Fruit fly (Drosophila melanogaster) whole organism, embryonic: ENCODE data around the gene Mco1.

Experiments used
- Atf6 ChIP-seq: fragments of 200-800 bp; sonication (Bioruptor generic); IDR thresholded peaks from 2 replicates; pipeline ENCODE4 v1.3.6; 2022; ENCODE audit warnings: missing biosample characterization, missing genetic modification characterization
- CG10321 ChIP-seq: fragments of 200-800 bp; sonication (Bioruptor generic); IDR thresholded peaks from 2 replicates; pipeline ENCODE4 v1.3.6; 2022; ENCODE audit warnings: missing biosample characterization, missing genetic modification characterization
- CG11456 ChIP-seq: fragments of 200-800 bp; sonication (Bioruptor generic); IDR thresholded peaks from 3 replicates; pipeline ENCODE4 v1.3.6; 2022; ENCODE audit warnings: missing biosample characterization, missing genetic modification characterization
- CG11560 ChIP-seq: fragments of 200-800 bp; sonication (Bioruptor generic); IDR thresholded peaks from 3 replicates; pipeline ENCODE4 v1.3.6; 2022; ENCODE audit warnings: missing biosample characterization, missing genetic modification characterization
- CG11723 ChIP-seq: fragments of 200-800 bp; sonication (Bioruptor generic); optimal IDR thresholded peaks from 2 replicates; lab custom pipeline; 2017; ENCODE audit warnings: missing biosample characterization, mild to moderate bottlenecking, missing genetic modification characterization
- CG13123 ChIP-seq: fragments of 200-800 bp; sonication (Bioruptor generic); optimal IDR thresholded peaks from 2 replicates; lab custom pipeline; 2016; ENCODE audit warnings: missing biosample characterization, missing genetic modification characterization
- CG14667 ChIP-seq: fragments of 200-800 bp; sonication (Bioruptor generic); IDR thresholded peaks from 2 replicates; pipeline ENCODE4 v1.3.6; 2022; ENCODE audit warnings: missing biosample characterization, missing genetic modification characterization
- CG1529 ChIP-seq: fragments of 200-800 bp; sonication (Bioruptor generic); optimal IDR thresholded peaks from 3 replicates; lab custom pipeline; 2018; ENCODE audit warnings: missing biosample characterization, missing genetic modification characterization
- CG1647 ChIP-seq: fragments of 200-800 bp; sonication (Bioruptor generic); optimal IDR thresholded peaks from 3 replicates; lab custom pipeline; 2016; ENCODE audit warnings: missing biosample characterization, missing genetic modification characterization
- CG17361 ChIP-seq: fragments of 200-800 bp; sonication (Bioruptor generic); IDR thresholded peaks from 3 replicates; pipeline ENCODE4 v1.3.6; 2022; ENCODE audit warnings: missing biosample characterization, missing genetic modification characterization
- CG17568 ChIP-seq: fragments of 200-800 bp; sonication (Bioruptor generic); optimal IDR thresholded peaks from 2 replicates; lab custom pipeline; 2018; ENCODE audit warnings: missing biosample characterization, mild to moderate bottlenecking, missing genetic modification characterization, moderate library complexity
- CG18262 ChIP-seq: fragments of 200-800 bp; optimal IDR thresholded peaks from 3 replicates; lab custom pipeline; 2019; ENCODE audit warnings: missing biosample characterization, mild to moderate bottlenecking, missing genetic modification characterization, moderate library complexity
- CG18599 ChIP-seq: fragments of 200-800 bp; sonication (Bioruptor generic); optimal IDR thresholded peaks from 3 replicates; lab custom pipeline; 2017; ENCODE audit warnings: missing biosample characterization, missing genetic modification characterization, mild to moderate bottlenecking, moderate library complexity, missing genetic modification reagents
- CG4360 ChIP-seq: fragments of 200-800 bp; sonication (Bioruptor generic); IDR thresholded peaks from 2 replicates; pipeline ENCODE4 v1.3.6; 2022; ENCODE audit warnings: missing biosample characterization, missing genetic modification characterization
- CG6654 ChIP-seq: fragments of 200-800 bp; sonication (Bioruptor generic); optimal IDR thresholded peaks from 2 replicates; lab custom pipeline; 2017; ENCODE audit warnings: missing biosample characterization, mild to moderate bottlenecking, missing genetic modification characterization
- CG6765 ChIP-seq: fragments of 200-800 bp; sonication (Bioruptor generic); optimal IDR thresholded peaks from 3 replicates; lab custom pipeline; 2017; ENCODE audit warnings: missing biosample characterization, mild to moderate bottlenecking, missing genetic modification characterization
- CG8290 ChIP-seq, 3 experiments: fragments of 200-800 bp; sonication (Bioruptor generic); optimal IDR thresholded peaks; 2 replicates each; lab custom pipeline; 2016 to 2019; ENCODE audit warnings: missing biosample characterization in 3 of 3, missing genetic modification characterization in 3 of 3, mild to moderate bottlenecking in 2 of 3, moderate library complexity in 1 of 3
- CG9609 ChIP-seq: fragments of 200-800 bp; sonication (Bioruptor generic); optimal IDR thresholded peaks from 3 replicates; lab custom pipeline; 2016; ENCODE audit warnings: missing biosample characterization, missing genetic modification characterization
- CG9817 ChIP-seq: fragments of 200-800 bp; sonication (Bioruptor generic); optimal IDR thresholded peaks from 2 replicates; lab custom pipeline; 2018; ENCODE audit warnings: missing biosample characterization, mild to moderate bottlenecking, missing genetic modification characterization, moderate library complexity
- Drgx ChIP-seq: fragments of 200-800 bp; sonication (Bioruptor generic); IDR thresholded peaks from 2 replicates; pipeline ENCODE4 v1.3.6; 2022; ENCODE audit warnings: missing biosample characterization, missing genetic modification characterization
- Gsc ChIP-seq: fragments of 200-800 bp; sonication (Bioruptor generic); IDR thresholded peaks from 2 replicates; pipeline ENCODE4 v1.3.6; 2022; ENCODE audit warnings: missing biosample characterization, missing genetic modification characterization
- Hmx ChIP-seq: fragments of 200-800 bp; sonication (Bioruptor generic); optimal IDR thresholded peaks from 2 replicates; lab custom pipeline; 2016; ENCODE audit warnings: missing biosample characterization, missing genetic modification characterization
- Hr51 ChIP-seq, 2 experiments: fragments of 200-800 bp; sonication (Bioruptor generic); optimal IDR thresholded peaks; 2 replicates in 1 of 2; 3 replicates in 1 of 2; lab custom pipeline; 2016 to 2018; ENCODE audit warnings: missing biosample characterization in 2 of 2, missing genetic modification characterization in 2 of 2, mild to moderate bottlenecking in 1 of 2, moderate library complexity in 1 of 2
- Sox100B ChIP-seq: fragments of 200-800 bp; sonication (Bioruptor generic); optimal IDR thresholded peaks from 3 replicates; lab custom pipeline; 2018; ENCODE audit warnings: missing biosample characterization, mild to moderate bottlenecking, missing genetic modification characterization
- Spps ChIP-seq: fragments of 200-800 bp; sonication (Bioruptor generic); optimal IDR thresholded peaks from 2 replicates; lab custom pipeline; 2018; ENCODE audit warnings: missing biosample characterization, mild to moderate bottlenecking, missing genetic modification characterization
- ab ChIP-seq: fragments of 200-800 bp; sonication (Bioruptor generic); optimal IDR thresholded peaks from 2 replicates; lab custom pipeline; 2016; ENCODE audit warnings: missing biosample characterization, missing genetic modification characterization
- al ChIP-seq: fragments of 200-800 bp; sonication (Bioruptor generic); IDR thresholded peaks from 2 replicates; pipeline ENCODE4 v1.3.6; 2022; ENCODE audit warnings: missing biosample characterization, missing genetic modification characterization
- corto ChIP-seq: fragments of 200-800 bp; sonication (Bioruptor generic); optimal IDR thresholded peaks from 2 replicates; lab custom pipeline; 2016; ENCODE audit warnings: missing biosample characterization, mild to moderate bottlenecking, missing genetic modification characterization, moderate library complexity
- crc ChIP-seq: fragments of 200-800 bp; sonication (Bioruptor generic); optimal IDR thresholded peaks from 2 replicates; lab custom pipeline; 2016; ENCODE audit warnings: missing biosample characterization, missing genetic modification characterization
- croc ChIP-seq: fragments of 200-800 bp; sonication (Bioruptor generic); conservative IDR thresholded peaks from 3 replicates; pipeline ENCODE4 v1.3.6; 2022; ENCODE audit warnings: missing biosample characterization, missing genetic modification characterization
- crol ChIP-seq: fragments of 200-800 bp; sonication (Bioruptor generic); IDR thresholded peaks from 2 replicates; pipeline ENCODE4 v1.3.6; 2022; ENCODE audit warnings: missing biosample characterization, missing genetic modification characterization
- en ChIP-seq: fragments of 200-800 bp; sonication (Bioruptor generic); optimal IDR thresholded peaks from 2 replicates; lab custom pipeline; 2016; ENCODE audit warnings: missing biosample characterization, missing genetic modification characterization
- hb ChIP-seq: fragments of 200-800 bp; sonication (Bioruptor generic); IDR thresholded peaks from 3 replicates; pipeline ENCODE4 v1.3.6; 2022; ENCODE audit warnings: missing biosample characterization, missing genetic modification characterization; ENCODE audit not compliant: partially characterized antibody
- hth ChIP-seq: fragments of >200 bp; optimal IDR thresholded peaks from 2 replicates; lab custom pipeline; 2017; ENCODE audit warnings: inconsistent platforms
- kni ChIP-seq: fragments of 200-800 bp; sonication (Bioruptor generic); optimal IDR thresholded peaks from 3 replicates; lab custom pipeline; 2017; ENCODE audit warnings: mild to moderate bottlenecking, missing biosample characterization, missing genetic modification reagents, missing genetic modification characterization
- pan ChIP-seq, 4 experiments: fragments of >200 bp in 3 of 4; fragments of 200-800 bp in 1 of 4; sonication (Bioruptor generic) in 1 of 4; optimal IDR thresholded peaks in 3 of 4; IDR thresholded peaks in 1 of 4; 2 replicates each; pipeline versions ENCODE4 v1.3.6 to Lab custom; 2017 to 2022; ENCODE audit warnings: missing biosample characterization in 2 of 4, missing genetic modification characterization in 2 of 4, mixed read lengths in 1 of 4
- pho ChIP-seq: fragments of 200-800 bp; sonication (Bioruptor generic); optimal IDR thresholded peaks from 2 replicates; lab custom pipeline; 2016; ENCODE audit warnings: missing biosample characterization, missing genetic modification characterization
- prd ChIP-seq, 3 experiments: fragments of >200 bp in 2 of 3; fragments of 200-800 bp in 1 of 3; sonication (Bioruptor generic) in 1 of 3; optimal IDR thresholded peaks in 2 of 3; IDR thresholded peaks in 1 of 3; 2 replicates in 2 of 3; 3 replicates in 1 of 3; pipeline versions ENCODE4 v1.3.6 to Lab custom; 2017 to 2022; ENCODE audit warnings: missing biosample characterization in 1 of 3, missing genetic modification characterization in 1 of 3
- rib ChIP-seq: fragments of 200-800 bp; sonication (Bioruptor generic); IDR thresholded peaks from 2 replicates; pipeline ENCODE4 v1.3.6; 2022; ENCODE audit warnings: missing biosample characterization, missing genetic modification characterization
- row ChIP-seq: fragments of 200-800 bp; sonication (Bioruptor generic); IDR thresholded peaks from 3 replicates; pipeline ENCODE4 v1.3.6; 2022; ENCODE audit warnings: missing biosample characterization, missing genetic modification characterization
- run ChIP-seq: fragments of 200-800 bp; sonication (Bioruptor generic); optimal IDR thresholded peaks from 3 replicates; lab custom pipeline; 2018; ENCODE audit warnings: missing biosample characterization, mild to moderate bottlenecking, missing genetic modification characterization
- sens-2 ChIP-seq: fragments of 200-800 bp; sonication (Bioruptor generic); IDR thresholded peaks from 2 replicates; pipeline ENCODE4 v1.3.6; 2022; ENCODE audit warnings: missing biosample characterization, missing genetic modification characterization
- shn ChIP-seq: fragments of 200-800 bp; sonication (Bioruptor generic); optimal IDR thresholded peaks from 3 replicates; lab custom pipeline; 2016; ENCODE audit warnings: missing biosample characterization, missing genetic modification characterization
- slbo ChIP-seq: fragments of 200-800 bp; sonication (Bioruptor generic); IDR thresholded peaks from 2 replicates; pipeline ENCODE4 v1.3.6; 2022; ENCODE audit warnings: missing biosample characterization, missing genetic modification characterization
- sna ChIP-seq: fragments of 200-800 bp; sonication (Bioruptor generic); IDR thresholded peaks from 2 replicates; pipeline ENCODE4 v1.3.6; 2022; ENCODE audit warnings: missing biosample characterization, missing genetic modification characterization; ENCODE audit not compliant: partially characterized antibody
- sob ChIP-seq: fragments of 200-800 bp; sonication (Bioruptor generic); IDR thresholded peaks from 2 replicates; pipeline ENCODE4 v1.3.6; 2022; ENCODE audit warnings: missing biosample characterization, missing genetic modification characterization
- tap ChIP-seq: fragments of 200-800 bp; optimal IDR thresholded peaks from 3 replicates; lab custom pipeline; 2019; ENCODE audit warnings: missing biosample characterization, mild to moderate bottlenecking, missing genetic modification characterization, moderate library complexity
- tna ChIP-seq: fragments of 200-800 bp; sonication (Bioruptor generic); IDR thresholded peaks from 2 replicates; pipeline ENCODE4 v1.3.6; 2022; ENCODE audit warnings: missing biosample characterization, missing genetic modification characterization; ENCODE audit not compliant: partially characterized antibody
- unc-4 ChIP-seq: fragments of 200-800 bp; sonication (Bioruptor generic); IDR thresholded peaks from 2 replicates; pipeline ENCODE4 v1.3.6; 2022; ENCODE audit warnings: missing biosample characterization, missing genetic modification characterization; ENCODE audit not compliant: partially characterized antibody
- wek ChIP-seq: fragments of 200-800 bp; sonication (Bioruptor generic); optimal IDR thresholded peaks from 3 replicates; lab custom pipeline; 2018; ENCODE audit warnings: missing biosample characterization, mild to moderate bottlenecking, missing genetic modification characterization, moderate library complexity

The Mco1 gene

DNA sequence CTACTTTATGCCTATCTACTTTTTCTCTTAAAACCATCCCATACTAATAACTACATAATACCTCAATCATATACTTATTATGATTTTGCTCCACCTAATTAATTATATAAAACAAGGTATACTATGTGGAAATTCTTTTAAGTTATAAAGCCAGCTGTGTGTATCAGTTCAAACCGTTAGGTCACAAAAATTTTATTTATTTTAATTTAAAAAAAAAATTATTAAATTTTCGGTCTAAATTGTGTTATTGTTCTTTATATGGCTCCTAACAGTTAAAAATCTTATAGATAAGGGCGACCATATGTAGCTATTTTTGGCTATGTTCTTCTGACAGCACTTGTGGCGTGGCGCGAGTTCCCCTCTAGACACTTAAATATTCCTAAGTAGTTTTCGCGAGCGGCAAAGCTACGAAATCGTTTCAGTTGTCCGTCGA, 29.1 kb upstream of the Mco1 start, which contains the start of gene Aldh (continued):
- TF ChIP-seq CG11456, result no peak
- TF ChIP-seq tna (GFP tag; lab: Robert Waterston, UW), result no peak
- peak; percentile 12 for TF ChIP-seq Sox100B (GFP tag; lab: Kevin White, UChicago)
- no peak for TF ChIP-seq CG14667 (GFP tag; lab: Robert Waterston, UW)
- no peak for TF ChIP-seq tap (tag; lab: Kevin White, UChicago)
- TF ChIP-seq pan (optimal IDR thresholded peaks at IDR 0.05; lab: Kevin White, UChicago), result no peak
- TF ChIP-seq pan (GFP tag; optimal IDR thresholded peaks at IDR 0.05 in 1 of 2, IDR thresholded peaks at IDR 0.05 in 1 of 2), result no peak
- peak; percentile 44 for TF ChIP-seq CG9817 (tag; lab: Kevin White, UChicago)
- no peak for TF ChIP-seq hth (lab: Kevin White, UChicago)
- no peak for TF ChIP-seq Hmx
- TF ChIP-seq al, result peak; percentile 48; the same call in 1 of the 2 replicates
- peak; percentile 40 for TF ChIP-seq sob (GFP tag; lab: Robert Waterston, UW)
- no peak for TF ChIP-seq ab (GFP tag; lab: Kevin White, UChicago)
- no peak for TF ChIP-seq CG6654 (GFP tag; lab: Kevin White, UChicago)
- no peak for TF ChIP-seq sna (GFP tag; lab: Robert Waterston, UW)
- no peak for TF ChIP-seq CG18262
- 0 out of 2 replicates have a peak, but pooled peaks have one; percentile 38 for TF ChIP-seq Atf6 (GFP tag; lab: Robert Waterston, UW)
- no peak for TF ChIP-seq CG17568 (GFP tag; lab: Kevin White, UChicago)
- TF ChIP-seq Gsc, result no peak
- TF ChIP-seq kni (GFP tag; lab: Kevin White, UChicago), result no peak
- no peak for TF ChIP-seq CG11560 (tag; lab: Robert Waterston, UW)
- TF ChIP-seq CG1529 (GFP tag; lab: Kevin White, UChicago), result no peak
- TF ChIP-seq shn, result no peak
- TF ChIP-seq pho (GFP tag; lab: Kevin White, UChicago), result no peak
- TF ChIP-seq crc (GFP tag; lab: Kevin White, UChicago), result no peak
- TF ChIP-seq rib (GFP tag; lab: Robert Waterston, UW), result peak; percentile 32; the same call in 1 of the 2 replicates
- no peak for TF ChIP-seq CG9609 (GFP tag; lab: Kevin White, UChicago)
- no peak for TF ChIP-seq CG8290 (GFP tag; optimal IDR thresholded peaks at IDR 0.05; lab: Kevin White, UChicago)
- TF ChIP-seq CG8290 (tag; optimal IDR thresholded peaks at IDR 0.05; lab: Kevin White, UChicago), result peak in 1 of 2 experiments; percentile 12
- no peak for TF ChIP-seq CG11723 (GFP tag; lab: Kevin White, UChicago)
- TF ChIP-seq CG17361 (GFP tag; lab: Robert Waterston, UW), result no peak; the same call in 2 of the 3 replicates
- no peak for TF ChIP-seq CG13123 (GFP tag; lab: Kevin White, UChicago)
- no peak for TF ChIP-seq CG6765 (GFP tag; lab: Kevin White, UChicago)
- TF ChIP-seq croc (GFP tag; lab: Robert Waterston, UW), result no peak
- TF ChIP-seq prd (optimal IDR thresholded peaks at IDR 0.05; lab: Kevin White, UChicago), result no peak
- peak; percentile 37; the same call in 1 of the 3 replicates for TF ChIP-seq prd (GFP tag; IDR thresholded peaks at IDR 0.05; lab: Robert Waterston, UW)
- TF ChIP-seq crol (GFP tag; lab: Robert Waterston, UW), result no peak
- TF ChIP-seq sens-2 (GFP tag; lab: Robert Waterston, UW), result no peak
- no peak for TF ChIP-seq CG10321 (GFP tag; lab: Robert Waterston, UW)
- TF ChIP-seq run, result no peak
- TF ChIP-seq Hr51 (GFP tag; optimal IDR thresholded peaks at IDR 0.05; lab: Kevin White, UChicago), result peak in 1 of 2 experiments; percentile 52
- TF ChIP-seq CG1647 (GFP tag; lab: Kevin White, UChicago), result no peak
- TF ChIP-seq slbo (GFP tag; lab: Robert Waterston, UW), result peak; percentile 72
- TF ChIP-seq CG18599, result peak; percentile 50
- TF ChIP-seq wek (GFP tag; lab: Kevin White, UChicago), result no peak
- TF ChIP-seq unc-4 (GFP tag; lab: Robert Waterston, UW), result no peak
- no peak for TF ChIP-seq hb (GFP tag; lab: Robert Waterston, UW)
- TF ChIP-seq Drgx (GFP tag; lab: Robert Waterston, UW), result peak; percentile 65
- TF ChIP-seq Spps (tag; lab: Kevin White, UChicago), result no peak
- TF ChIP-seq en, result no peak
- TF ChIP-seq row, result peak; percentile 76
- no peak for TF ChIP-seq corto (GFP tag; lab: Kevin White, UChicago)
- TF ChIP-seq CG4360 (GFP tag; lab: Robert Waterston, UW), result no peak
